Worm (Caenorhabditis elegans): ENCODE results near the gene Y43F8B.1.

Gene Y43F8B.1

ce11 chrV:19512260-19512947, 33.6 kb downstream of the Y43F8B.1 start, which contains the start of gene Y43F8B.19:
Gene Y43F8B.19 (minus strand): TSS chrV:19512310.
- TF ChIP-seq dao-5 (tag; optimal IDR thresholded peaks at IDR 0.05) (no peak), W03F9.2 (tag; optimal IDR thresholded peaks at IDR 0.05) (no peak), him-1 (tag; optimal IDR thresholded peaks at IDR 0.05) (no peak)

- TF ChIP-seq W03F9.2 (tag; optimal IDR thresholded peaks at IDR 0.05) (no peak), him-1 (tag; optimal IDR thresholded peaks at IDR 0.05) (no peak), dao-5 (tag; optimal IDR thresholded peaks at IDR 0.05) (no peak)
Observed at ce11 chrV:19510925-19511324, 35.1 kb downstream of the Y43F8B.1 start.

- TF ChIP-seq him-1 (tag; optimal IDR thresholded peaks at IDR 0.05) (no peak), W03F9.2 (tag; optimal IDR thresholded peaks at IDR 0.05) (no peak), dao-5 (tag; optimal IDR thresholded peaks at IDR 0.05) (no peak)
Observed at ce11 chrV:19510352-19510751, 35.6 kb downstream of the Y43F8B.1 start.

- TF ChIP-seq dao-5 (tag; optimal IDR thresholded peaks at IDR 0.05) (no peak), W03F9.2 (tag; optimal IDR thresholded peaks at IDR 0.05) (no peak), him-1 (tag; optimal IDR thresholded peaks at IDR 0.05) (no peak)
Observed at ce11 chrV:19509061-19509460, 36.9 kb downstream of the Y43F8B.1 start.

ce11 chrV:19502579-19503151, 43.3 kb downstream of the Y43F8B.1 start, which contains the start of gene Y43F8B.3:
Gene Y43F8B.3 (plus strand): TSS chrV:19503101.
- no peak for TF ChIP-seq him-1 (tag; optimal IDR thresholded peaks at IDR 0.05)
- TF ChIP-seq dao-5 (tag; optimal IDR thresholded peaks at IDR 0.05) = no peak
- no peak for TF ChIP-seq W03F9.2 (tag; optimal IDR thresholded peaks at IDR 0.05)

- TF ChIP-seq him-1 (tag; optimal IDR thresholded peaks at IDR 0.05) (no peak), dao-5 (tag; optimal IDR thresholded peaks at IDR 0.05) (no peak), W03F9.2 (tag; optimal IDR thresholded peaks at IDR 0.05) (no peak)
Observed at ce11 chrV:19501389-19501788, 44.6 kb downstream of the Y43F8B.1 start.

ce11 chrV:19497087-19497486, 48.9 kb downstream of the Y43F8B.1 start:
- TF ChIP-seq him-1 (tag; optimal IDR thresholded peaks at IDR 0.05) (no peak), dao-5 (tag; optimal IDR thresholded peaks at IDR 0.05) (no peak), W03F9.2 (tag; optimal IDR thresholded peaks at IDR 0.05) (no peak)

- TF ChIP-seq W03F9.2 (tag; optimal IDR thresholded peaks at IDR 0.05) (no peak), him-1 (tag; optimal IDR thresholded peaks at IDR 0.05) (no peak), dao-5 (tag; optimal IDR thresholded peaks at IDR 0.05) (no peak)
Observed at ce11 chrV:19495587-19495986, 50.4 kb downstream of the Y43F8B.1 start, which contains the start of gene scl-21. Gene scl-21 (minus strand): TSS chrV:19495687.

ce11 chrV:19495145-19495544, 50.9 kb downstream of the Y43F8B.1 start:
- no peak for TF ChIP-seq dao-5 (tag; optimal IDR thresholded peaks at IDR 0.05)
- TF ChIP-seq W03F9.2 (tag; optimal IDR thresholded peaks at IDR 0.05) = no peak
- no peak for TF ChIP-seq him-1 (tag; optimal IDR thresholded peaks at IDR 0.05)

- TF ChIP-seq dao-5 (tag; optimal IDR thresholded peaks at IDR 0.05) (no peak), him-1 (tag; optimal IDR thresholded peaks at IDR 0.05) (no peak), W03F9.2 (tag; optimal IDR thresholded peaks at IDR 0.05) (no peak)
Observed at ce11 chrV:19491302-19491701, 54.7 kb downstream of the Y43F8B.1 start, which contains the start of gene Y43F8B.29. Gene Y43F8B.29 (plus strand): TSS chrV:19491602.

ce11 chrV:19490461-19490860, 55.5 kb downstream of the Y43F8B.1 start, which contains the start of gene Y43F8B.7:
Gene Y43F8B.7 (plus strand): TSS chrV:19490761.
- TF ChIP-seq dao-5 (tag; optimal IDR thresholded peaks at IDR 0.05) = no peak
- no peak for TF ChIP-seq W03F9.2 (tag; optimal IDR thresholded peaks at IDR 0.05)
- no peak for TF ChIP-seq him-1 (tag; optimal IDR thresholded peaks at IDR 0.05)

ce11 chrV:19485690-19486089, 60.3 kb downstream of the Y43F8B.1 start, which contains the start of gene Y43F8B.18:
Gene Y43F8B.18 (plus strand): TSS chrV:19485990.
- TF ChIP-seq W03F9.2 (tag; optimal IDR thresholded peaks at IDR 0.05) = no peak
- no peak for TF ChIP-seq dao-5 (tag; optimal IDR thresholded peaks at IDR 0.05)
- no peak for TF ChIP-seq him-1 (tag; optimal IDR thresholded peaks at IDR 0.05)

- TF ChIP-seq dao-5 (tag; optimal IDR thresholded peaks at IDR 0.05) (no peak), him-1 (tag; optimal IDR thresholded peaks at IDR 0.05) (no peak), W03F9.2 (tag; optimal IDR thresholded peaks at IDR 0.05) (no peak)
Observed at ce11 chrV:19485261-19485660, 60.7 kb downstream of the Y43F8B.1 start, which contains the start of gene Y43F8B.28. Gene Y43F8B.28 (plus strand): TSS chrV:19485319.

Measured in whole organism, L4/young adult.